Fruit fly (Drosophila melanogaster) S2 (cell line): ENCODE results near the gene Cyp4d14.

Experiments
- CG8478 ChIP-seq: fragments of >200 bp; optimal IDR thresholded peaks from 2 replicates; lab custom pipeline; 2018
- CTCF ChIP-seq, 2 experiments: fragments of >200 bp; optimal IDR thresholded peaks; 2 replicates each; lab custom pipeline; 2018

dm6 chrX:2135868-2136787 lies 39.0 kb downstream of the Cyp4d14 start:
- TF ChIP-seq CTCF (optimal IDR thresholded peaks at IDR 0.05; lab: Kevin White, UChicago) (no peak), CG8478 (lab: Kevin White, UChicago) (no peak)
